Worm (Caenorhabditis elegans) whole organism, L2 larva: ENCODE measurements around the gene fbxb-40.

Source experiments
- R02D3.7 ChIP-seq: fragments of 150-350 bp; optimal IDR thresholded peaks from 2 replicates; lab custom pipeline; 2014; ENCODE audit warnings: missing biosample characterization, missing genetic modification characterization
- ZK546.5 ChIP-seq: sonication (generic microtip); optimal IDR thresholded peaks from 2 replicates; lab custom pipeline; 2017; ENCODE audit warnings: missing biosample characterization, missing genetic modification characterization
- aly-2 ChIP-seq: fragments of 150-350 bp; optimal IDR thresholded peaks from 2 replicates; lab custom pipeline; 2014; ENCODE audit warnings: missing biosample characterization, missing genetic modification characterization
- ama-1 ChIP-seq: fragments of 150-350 bp; optimal IDR thresholded peaks from 2 replicates; lab custom pipeline; 2018; ENCODE audit warnings: inconsistent platforms
- blmp-1 ChIP-seq: sonication (generic microtip); optimal IDR thresholded peaks from 2 replicates; lab custom pipeline; 2017; ENCODE audit warnings: missing genetic modification characterization, mild to moderate bottlenecking, missing compliant biosample characterization, antibody characterized with exemption, moderate library complexity; ENCODE audit not compliant: insufficient read depth
- lin-13 ChIP-seq: fragments of 150-350 bp; optimal IDR thresholded peaks from 2 replicates; lab custom pipeline; 2014; ENCODE audit warnings: missing biosample characterization, missing genetic modification reagents, missing genetic modification characterization
- nhr-77 ChIP-seq: fragments of 150-350 bp; optimal IDR thresholded peaks from 2 replicates; lab custom pipeline; 2014; ENCODE audit warnings: missing biosample characterization, missing genetic modification characterization
- unc-39 ChIP-seq: fragments of 150-350 bp; optimal IDR thresholded peaks from 2 replicates; lab custom pipeline; 2014; ENCODE audit warnings: missing biosample characterization, missing genetic modification characterization
- zag-1 ChIP-seq: fragments of 150-350 bp; optimal IDR thresholded peaks from 2 replicates; lab custom pipeline; 2014; ENCODE audit warnings: missing biosample characterization, missing genetic modification characterization
- ztf-11 ChIP-seq: sonication (generic microtip); optimal IDR thresholded peaks from 2 replicates; lab custom pipeline; 2017; ENCODE audit warnings: missing biosample characterization, missing genetic modification characterization

- TF ChIP-seq lin-13 (GFP tag; lab: Kevin White, UChicago) (no peak), ztf-11 (no peak), aly-2 (tag; lab: Kevin White, UChicago) (no peak), zag-1 (tag; lab: Kevin White, UChicago) (no peak), ama-1 (no peak), blmp-1 (tag; lab: Kevin White, UChicago) (no peak), R02D3.7 (no peak), unc-39 (tag; lab: Kevin White, UChicago) (no peak), ZK546.5 (no peak), nhr-77 (tag; lab: Kevin White, UChicago) (no peak)
Observed at ce11 chrII:1091706-1092105, 42.0 kb upstream of the fbxb-40 start, which contains the start of gene snf-3.
